Fruit fly (Drosophila melanogaster) whole organism, embryonic: ENCODE results near the gene CG32137.

Experiments
- Asciz ChIP-seq: fragments of 200-800 bp; sonication (Bioruptor generic); optimal IDR thresholded peaks from 2 replicates; lab custom pipeline; 2017; ENCODE audit warnings: missing biosample characterization, mild to moderate bottlenecking, missing genetic modification characterization, missing genetic modification reagents
- C15 ChIP-seq: fragments of 200-800 bp; sonication (Bioruptor generic); IDR thresholded peaks from 3 replicates; pipeline ENCODE4 v1.3.6; 2022; ENCODE audit warnings: missing biosample characterization, missing genetic modification characterization
- CG11456 ChIP-seq: fragments of 200-800 bp; sonication (Bioruptor generic); IDR thresholded peaks from 3 replicates; pipeline ENCODE4 v1.3.6; 2022; ENCODE audit warnings: missing biosample characterization, missing genetic modification characterization
- CG12236 ChIP-seq: fragments of 200-800 bp; sonication (Bioruptor generic); optimal IDR thresholded peaks from 2 replicates; lab custom pipeline; 2016; ENCODE audit warnings: missing biosample characterization, missing genetic modification characterization
- CG13287 ChIP-seq: fragments of 200-800 bp; sonication (Bioruptor generic); IDR thresholded peaks from 2 replicates; pipeline ENCODE4 v1.3.6; 2022; ENCODE audit warnings: missing biosample characterization, missing genetic modification characterization; ENCODE audit not compliant: partially characterized antibody
- CG14710 ChIP-seq: fragments of 200-800 bp; sonication (Bioruptor generic); optimal IDR thresholded peaks from 3 replicates; lab custom pipeline; 2019; ENCODE audit warnings: missing biosample characterization, mild to moderate bottlenecking, missing genetic modification characterization, moderate library complexity
- CG15696 ChIP-seq: fragments of 200-800 bp; sonication (Bioruptor generic); optimal IDR thresholded peaks from 2 replicates; lab custom pipeline; 2019; ENCODE audit warnings: missing biosample characterization, mild to moderate bottlenecking, missing genetic modification characterization, moderate library complexity
- CG1602 ChIP-seq: fragments of 200-800 bp; sonication (Bioruptor generic); optimal IDR thresholded peaks from 3 replicates; lab custom pipeline; 2016; ENCODE audit warnings: missing biosample characterization, missing genetic modification characterization
- CG34224 ChIP-seq: fragments of 200-800 bp; sonication (Bioruptor generic); IDR thresholded peaks from 3 replicates; pipeline ENCODE4 v1.3.6; 2022; ENCODE audit warnings: missing biosample characterization, missing genetic modification characterization; ENCODE audit not compliant: partially characterized antibody
- CG3726 ChIP-seq: fragments of 200-800 bp; sonication (Bioruptor generic); IDR thresholded peaks from 3 replicates; pipeline ENCODE4, ENCODE4 v1.3.6; 2022; ENCODE audit warnings: missing biosample characterization, missing genetic modification characterization
- CG43689 ChIP-seq: fragments of 200-800 bp; sonication (Bioruptor generic); IDR thresholded peaks from 2 replicates; pipeline ENCODE4 v1.3.6; 2022; ENCODE audit warnings: missing biosample characterization, missing genetic modification characterization
- CG4820 ChIP-seq: fragments of 200-800 bp; sonication (Bioruptor generic); optimal IDR thresholded peaks from 3 replicates; lab custom pipeline; 2016; ENCODE audit warnings: missing biosample characterization, missing genetic modification characterization
- CG5953 ChIP-seq: fragments of 200-800 bp; sonication (Bioruptor generic); IDR thresholded peaks from 2 replicates; pipeline ENCODE4 v1.3.6; 2022; ENCODE audit warnings: missing biosample characterization, missing genetic modification characterization
- CG6813 ChIP-seq: fragments of 200-800 bp; sonication (Bioruptor generic); optimal IDR thresholded peaks from 2 replicates; lab custom pipeline; 2017; ENCODE audit warnings: missing biosample characterization, missing genetic modification characterization, mild to moderate bottlenecking, moderate library complexity, missing genetic modification reagents
- CG7963 ChIP-seq: fragments of 200-800 bp; sonication (Bioruptor generic); IDR thresholded peaks from 3 replicates; pipeline ENCODE4 v1.3.6; 2022; ENCODE audit warnings: missing biosample characterization, missing genetic modification characterization; ENCODE audit not compliant: partially characterized antibody
- CG9609 ChIP-seq: fragments of 200-800 bp; sonication (Bioruptor generic); optimal IDR thresholded peaks from 3 replicates; lab custom pipeline; 2016; ENCODE audit warnings: missing biosample characterization, missing genetic modification characterization
- CG9817 ChIP-seq: fragments of 200-800 bp; sonication (Bioruptor generic); optimal IDR thresholded peaks from 2 replicates; lab custom pipeline; 2018; ENCODE audit warnings: missing biosample characterization, mild to moderate bottlenecking, missing genetic modification characterization, moderate library complexity
- CrebB ChIP-seq: fragments of 200-800 bp; sonication (Bioruptor generic); optimal IDR thresholded peaks from 3 replicates; lab custom pipeline; 2018; ENCODE audit warnings: missing biosample characterization, mild to moderate bottlenecking, missing genetic modification characterization
- Eip74EF ChIP-seq, 2 experiments: fragments of 200-800 bp in 1 of 2; fragments of >200 bp in 1 of 2; sonication (Bioruptor generic) in 1 of 2; optimal IDR thresholded peaks; 2 replicates each; lab custom pipeline; 2017 to 2019; ENCODE audit warnings: missing biosample characterization in 2 of 2, missing genetic modification characterization in 2 of 2, mild to moderate bottlenecking in 1 of 2, moderate library complexity in 1 of 2
- Elba2 ChIP-seq: fragments of 200-800 bp; sonication (Bioruptor generic); optimal IDR thresholded peaks from 3 replicates; lab custom pipeline; 2016; ENCODE audit warnings: missing biosample characterization, missing genetic modification characterization
- Ravus ChIP-seq: fragments of 200-800 bp; sonication (Bioruptor generic); IDR thresholded peaks from 2 replicates; pipeline ENCODE4 v1.3.6; 2022; ENCODE audit warnings: missing biosample characterization, missing genetic modification characterization
- aop ChIP-seq: fragments of 200-800 bp; sonication (Bioruptor generic); IDR thresholded peaks from 2 replicates; pipeline ENCODE4 v1.3.6; 2022; ENCODE audit warnings: missing biosample characterization, missing genetic modification characterization
- ash1 ChIP-seq: fragments of 200-800 bp; sonication (Bioruptor generic); optimal IDR thresholded peaks from 2 replicates; lab custom pipeline; 2018; ENCODE audit warnings: missing biosample characterization, mild to moderate bottlenecking, missing genetic modification characterization
- btn ChIP-seq: fragments of 200-800 bp; sonication (Bioruptor generic); optimal IDR thresholded peaks from 2 replicates; lab custom pipeline; 2016; ENCODE audit warnings: missing biosample characterization, missing genetic modification characterization
- cas ChIP-seq: fragments of 200-800 bp; sonication (Bioruptor generic); IDR thresholded peaks from 2 replicates; pipeline ENCODE4 v1.3.6; 2022; ENCODE audit warnings: missing biosample characterization, missing genetic modification characterization
- chif ChIP-seq, 2 experiments: fragments of 200-800 bp; sonication (Bioruptor generic); optimal IDR thresholded peaks; 3 replicates each; lab custom pipeline; 2016; ENCODE audit warnings: missing biosample characterization in 2 of 2, missing genetic modification characterization in 2 of 2
- chinmo ChIP-seq: fragments of 200-800 bp; sonication (Bioruptor generic); IDR thresholded peaks from 4 replicates; pipeline ENCODE4 v1.3.6; 2022; ENCODE audit warnings: missing biosample characterization, missing genetic modification characterization; ENCODE audit not compliant: partially characterized antibody
- crol ChIP-seq: fragments of 200-800 bp; sonication (Bioruptor generic); IDR thresholded peaks from 2 replicates; pipeline ENCODE4 v1.3.6; 2022; ENCODE audit warnings: missing biosample characterization, missing genetic modification characterization
- dm ChIP-seq: fragments of 200-800 bp; sonication (Bioruptor generic); optimal IDR thresholded peaks from 3 replicates; lab custom pipeline; 2016; ENCODE audit warnings: missing biosample characterization, missing genetic modification characterization
- dysf ChIP-seq: fragments of 200-800 bp; sonication (Bioruptor generic); IDR thresholded peaks from 3 replicates; pipeline ENCODE4 v1.3.6; 2022; ENCODE audit warnings: missing biosample characterization, missing genetic modification characterization
- eve ChIP-seq, 2 experiments: fragments of >200 bp; optimal IDR thresholded peaks; 2 replicates each; lab custom pipeline; 2017; ENCODE audit warnings: missing biosample characterization in 2 of 2, missing genetic modification characterization in 2 of 2
- grau ChIP-seq: fragments of 200-800 bp; optimal IDR thresholded peaks from 3 replicates; lab custom pipeline; 2019; ENCODE audit warnings: missing biosample characterization, mild to moderate bottlenecking, missing genetic modification characterization, moderate library complexity
- gt ChIP-seq: fragments of 200-800 bp; sonication (Bioruptor generic); IDR thresholded peaks from 2 replicates; pipeline ENCODE4 v1.3.6; 2022; ENCODE audit warnings: missing biosample characterization, missing genetic modification characterization
- hb ChIP-seq: fragments of 200-800 bp; sonication (Bioruptor generic); IDR thresholded peaks from 3 replicates; pipeline ENCODE4 v1.3.6; 2022; ENCODE audit warnings: missing biosample characterization, missing genetic modification characterization; ENCODE audit not compliant: partially characterized antibody
- hbn ChIP-seq: fragments of 200-800 bp; sonication (Bioruptor generic); IDR thresholded peaks from 2 replicates; pipeline ENCODE4 v1.3.6; 2022; ENCODE audit warnings: missing biosample characterization, missing genetic modification characterization; ENCODE audit not compliant: partially characterized antibody
- ind ChIP-seq: fragments of 200-800 bp; sonication (Bioruptor generic); optimal IDR thresholded peaks from 3 replicates; lab custom pipeline; 2016; ENCODE audit warnings: missing biosample characterization, missing genetic modification characterization
- jigr1 ChIP-seq: fragments of 200-800 bp; sonication (Bioruptor generic); IDR thresholded peaks from 3 replicates; pipeline ENCODE4 v1.3.6; 2022; ENCODE audit warnings: missing biosample characterization, missing genetic modification characterization
- kay ChIP-seq: fragments of 200-800 bp; sonication (Bioruptor generic); optimal IDR thresholded peaks from 2 replicates; lab custom pipeline; 2016; ENCODE audit warnings: missing biosample characterization, missing genetic modification characterization
- onecut ChIP-seq: fragments of 200-800 bp; sonication (Bioruptor generic); IDR thresholded peaks from 2 replicates; pipeline ENCODE4 v1.3.6; 2022; ENCODE audit warnings: missing biosample characterization, missing genetic modification characterization
- pum ChIP-seq: fragments of 200-800 bp; sonication (Bioruptor generic); optimal IDR thresholded peaks from 2 replicates; lab custom pipeline; 2016; ENCODE audit warnings: missing biosample characterization, missing genetic modification characterization
- run ChIP-seq: fragments of 200-800 bp; sonication (Bioruptor generic); optimal IDR thresholded peaks from 3 replicates; lab custom pipeline; 2018; ENCODE audit warnings: missing biosample characterization, mild to moderate bottlenecking, missing genetic modification characterization
- sd ChIP-seq: fragments of 200-800 bp; sonication (Bioruptor generic); optimal IDR thresholded peaks from 3 replicates; lab custom pipeline; 2018; ENCODE audit warnings: missing biosample characterization, mild to moderate bottlenecking, missing genetic modification characterization, moderate library complexity
- slbo ChIP-seq: fragments of 200-800 bp; sonication (Bioruptor generic); IDR thresholded peaks from 2 replicates; pipeline ENCODE4 v1.3.6; 2022; ENCODE audit warnings: missing biosample characterization, missing genetic modification characterization
- ssp ChIP-seq: fragments of 200-800 bp; sonication (Bioruptor generic); IDR thresholded peaks from 2 replicates; pipeline ENCODE4 v1.3.6; 2022; ENCODE audit warnings: missing biosample characterization, missing genetic modification characterization
- tna ChIP-seq: fragments of 200-800 bp; sonication (Bioruptor generic); IDR thresholded peaks from 2 replicates; pipeline ENCODE4 v1.3.6; 2022; ENCODE audit warnings: missing biosample characterization, missing genetic modification characterization; ENCODE audit not compliant: partially characterized antibody
- tup ChIP-seq: fragments of 200-800 bp; sonication (Bioruptor generic); optimal IDR thresholded peaks from 2 replicates; lab custom pipeline; 2016; ENCODE audit warnings: missing biosample characterization, mild to moderate bottlenecking, missing genetic modification characterization, moderate library complexity
- unc-4 ChIP-seq: fragments of 200-800 bp; sonication (Bioruptor generic); IDR thresholded peaks from 2 replicates; pipeline ENCODE4 v1.3.6; 2022; ENCODE audit warnings: missing biosample characterization, missing genetic modification characterization; ENCODE audit not compliant: partially characterized antibody
- vvl ChIP-seq: fragments of 200-800 bp; sonication (Bioruptor generic); IDR thresholded peaks from 2 replicates; pipeline ENCODE4 v1.3.6; 2022; ENCODE audit warnings: missing biosample characterization, missing genetic modification characterization

CG32137 gene

dm6 chr3L:13964635-13965501, 25.8 kb downstream of the CG32137 start, which contains the start of the genes Meics, Nxf3 and ssp2 (continued):
- TF ChIP-seq CG34224 (GFP tag; lab: Robert Waterston, UW) (peak; percentile 41; the same call in 1 of the 3 replicates), CG1602 (GFP tag; lab: Kevin White, UChicago) (no peak), C15 (GFP tag; lab: Robert Waterston, UW) (no peak), CG6813 (GFP tag; lab: Kevin White, UChicago) (no peak), CrebB (tag; lab: Kevin White, UChicago) (no peak), hb (GFP tag; lab: Robert Waterston, UW) (peak; percentile 71; the same call in 2 of the 3 replicates), CG9609 (GFP tag; lab: Kevin White, UChicago) (peak; percentile 7), CG3726 (GFP tag; lab: Robert Waterston, UW) (no peak), Asciz (GFP tag; lab: Kevin White, UChicago) (no peak), Eip74EF (GFP tag; optimal IDR thresholded peaks at IDR 0.05; lab: Kevin White, UChicago) (no peak), slbo (peak; percentile 79), CG5953 (GFP tag; lab: Robert Waterston, UW) (no peak), dysf (GFP tag; lab: Robert Waterston, UW) (no peak), sd (tag; lab: Kevin White, UChicago) (no peak), aop (no peak), tup (no peak), grau (peak; percentile 13), CG12236 (GFP tag; lab: Kevin White, UChicago) (no peak), run (tag; lab: Kevin White, UChicago) (no peak), cas (GFP tag; lab: Robert Waterston, UW) (no peak), hbn (GFP tag; lab: Robert Waterston, UW) (0 out of 2 replicates have a peak, but pooled peaks have one; percentile 55), CG14710 (tag; lab: Kevin White, UChicago) (peak; percentile 88), dm (no peak), unc-4 (GFP tag; lab: Robert Waterston, UW) (peak; percentile 48; the same call in 1 of the 2 replicates), onecut (GFP tag; lab: Robert Waterston, UW) (no peak), btn (GFP tag; lab: Kevin White, UChicago) (no peak), crol (no peak), ind (GFP tag; lab: Kevin White, UChicago) (peak; percentile 45), CG13287 (GFP tag; lab: Robert Waterston, UW) (peak; percentile 59), CG4820 (GFP tag; lab: Kevin White, UChicago) (no peak), kay (peak; percentile 16), jigr1 (GFP tag; lab: Robert Waterston, UW) (no peak), chif (GFP tag; optimal IDR thresholded peaks at IDR 0.05; lab: Kevin White, UChicago) (no peak), CG15696 (tag; lab: Kevin White, UChicago) (no peak), gt (GFP tag; lab: Robert Waterston, UW) (no peak), vvl (no peak; the same call in 1 of the 2 replicates), pum (GFP tag; lab: Kevin White, UChicago) (peak; percentile 27), CG11456 (GFP tag; lab: Robert Waterston, UW) (peak; percentile 64; the same call in 2 of the 3 replicates), Ravus (GFP tag; lab: Robert Waterston, UW) (no peak), ash1 (no peak), Elba2 (GFP tag; lab: Kevin White, UChicago) (no peak), CG9817 (tag; lab: Kevin White, UChicago) (peak; percentile 11), CG43689 (no peak), ssp (no peak), eve (GFP tag; optimal IDR thresholded peaks at IDR 0.05; lab: Kevin White, UChicago) (no peak), chinmo (GFP tag; lab: Robert Waterston, UW) (0 out of 4 replicates have a peak, but pooled peaks have one; percentile 2), CG7963 (GFP tag; lab: Robert Waterston, UW) (peak; percentile 65), tna (GFP tag; lab: Robert Waterston, UW) (peak; percentile 25; the same call in 1 of the 2 replicates)
